Fruit fly (Drosophila melanogaster): ENCODE results near the gene CG1387.

- TF ChIP-seq psq (optimal IDR thresholded peaks at IDR 0.05) (no peak), usp (GFP tag; optimal IDR thresholded peaks at IDR 0.05) (no peak)
Observed at dm6 chrX:8409793-8410192, 24.2 kb downstream of the CG1387 start.

Data from whole organism.